Worm (Caenorhabditis elegans) whole organism, L4 larva: Measurements from ENCODE around the gene cpr-2.

Source experiments
- ZK337.2 ChIP-seq: fragments of 200-800 bp; sonication (Bioruptor generic); IDR thresholded peaks from 2 replicates; pipeline ENCODE4 v1.3.6; 2022; ENCODE audit warnings: missing genetic modification reagents, missing genetic modification characterization, missing compliant biosample characterization
- unc-130 ChIP-seq: sonication (generic microtip); optimal IDR thresholded peaks from 2 replicates; lab custom pipeline; 2016; ENCODE audit warnings: missing genetic modification reagents, missing genetic modification characterization, missing compliant biosample characterization

DNA sequence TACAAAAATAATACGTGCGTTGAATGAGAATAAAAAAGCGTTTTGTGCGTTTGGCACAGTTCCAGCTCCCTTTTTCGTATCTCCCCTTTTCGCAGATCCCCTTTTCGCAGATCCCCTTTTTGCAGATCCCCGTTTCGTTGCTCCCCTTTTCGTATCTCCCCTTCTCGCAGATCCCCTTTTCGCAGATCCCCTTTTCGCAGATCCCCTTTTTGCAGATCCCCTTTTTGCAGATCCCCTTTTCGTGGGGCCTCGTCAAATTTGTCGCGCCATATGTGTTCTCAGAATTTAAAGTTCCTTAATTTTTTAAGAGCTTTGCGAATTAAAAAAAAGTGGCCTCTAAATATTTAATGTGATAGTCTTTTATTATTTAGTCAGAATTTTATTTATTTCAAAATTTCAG, 19.0 kb upstream of the cpr-2 start, which contains the start of gene Y32B12B.4:
- TF ChIP-seq unc-130 (GFP tag; lab: Kevin White, UChicago) (no peak), ZK337.2 (GFP tag; lab: Robert Waterston, UW) (no peak)
